Fruit fly (Drosophila melanogaster) whole organism, adult: Measurements from ENCODE around the gene Claspin.

Experiments
- CG11617 ChIP-seq: fragments of 200-800 bp; sonication (Bioruptor generic); optimal IDR thresholded peaks from 2 replicates; lab custom pipeline; 2017; ENCODE audit warnings: mild to moderate bottlenecking, missing biosample characterization, missing genetic modification reagents, missing genetic modification characterization
- CG12768 ChIP-seq: fragments of 200-800 bp; sonication (Bioruptor generic); optimal IDR thresholded peaks from 2 replicates; lab custom pipeline; 2017; ENCODE audit warnings: missing biosample characterization, missing genetic modification characterization, mild to moderate bottlenecking, moderate library complexity, missing genetic modification reagents
- CG14711 ChIP-seq: fragments of 200-800 bp; sonication (Bioruptor generic); optimal IDR thresholded peaks from 2 replicates; lab custom pipeline; 2018; ENCODE audit warnings: missing biosample characterization, mild to moderate bottlenecking, missing genetic modification characterization, moderate library complexity
- CG1620 ChIP-seq: fragments of 200-800 bp; sonication (Bioruptor generic); optimal IDR thresholded peaks from 2 replicates; lab custom pipeline; 2016; ENCODE audit warnings: missing biosample characterization, missing genetic modification characterization
- CG33017 ChIP-seq: fragments of 200-800 bp; sonication (Bioruptor generic); optimal IDR thresholded peaks from 2 replicates; lab custom pipeline; 2018; ENCODE audit warnings: missing biosample characterization, mild to moderate bottlenecking, missing genetic modification characterization, moderate library complexity
- CG5204 ChIP-seq: fragments of 200-800 bp; sonication (Bioruptor generic); optimal IDR thresholded peaks from 2 replicates; lab custom pipeline; 2016; ENCODE audit warnings: missing biosample characterization, missing genetic modification characterization
- CG7045 ChIP-seq: fragments of 200-800 bp; sonication (Bioruptor generic); optimal IDR thresholded peaks from 2 replicates; lab custom pipeline; 2017; ENCODE audit warnings: missing biosample characterization, mild to moderate bottlenecking, missing genetic modification characterization
- CG7101 ChIP-seq: fragments of 200-800 bp; sonication (Bioruptor generic); optimal IDR thresholded peaks from 2 replicates; lab custom pipeline; 2018; ENCODE audit warnings: missing biosample characterization, mild to moderate bottlenecking, missing genetic modification characterization, moderate library complexity
- Clk ChIP-seq: fragments of 200-800 bp; sonication (Bioruptor generic); optimal IDR thresholded peaks from 2 replicates; lab custom pipeline; 2017; ENCODE audit warnings: missing biosample characterization, missing genetic modification characterization
- Crg-1 ChIP-seq: fragments of 200-800 bp; sonication (Bioruptor generic); optimal IDR thresholded peaks from 2 replicates; lab custom pipeline; 2016; ENCODE audit warnings: missing biosample characterization, missing genetic modification characterization
- Hr96 ChIP-seq: fragments of 200-800 bp; sonication (Bioruptor generic); optimal IDR thresholded peaks from 2 replicates; lab custom pipeline; 2016; ENCODE audit warnings: missing biosample characterization, missing genetic modification characterization
- Mnt ChIP-seq: fragments of 200-800 bp; sonication (Bioruptor generic); optimal IDR thresholded peaks from 2 replicates; lab custom pipeline; 2016; ENCODE audit warnings: missing biosample characterization, mild to moderate bottlenecking, missing genetic modification characterization
- bab1 ChIP-seq: fragments of 200-800 bp; sonication (Bioruptor generic); optimal IDR thresholded peaks from 3 replicates; lab custom pipeline; 2019; ENCODE audit warnings: missing biosample characterization, mild to moderate bottlenecking, missing genetic modification characterization, moderate library complexity
- cic ChIP-seq: fragments of 200-800 bp; sonication (Bioruptor generic); optimal IDR thresholded peaks from 2 replicates; lab custom pipeline; 2017; ENCODE audit warnings: missing biosample characterization, mild to moderate bottlenecking, missing genetic modification characterization, moderate library complexity
- cnc ChIP-seq, 2 experiments: fragments of >200 bp; optimal IDR thresholded peaks; 2 replicates each; lab custom pipeline; 2017
- kay ChIP-seq: fragments of 200-800 bp; sonication (Bioruptor generic); peaks from one replicate; lab custom pipeline; 2016; ENCODE audit warnings: missing biosample characterization, missing genetic modification characterization, borderline replicate concordance
- ovo ChIP-seq: fragments of 200-800 bp; sonication (Bioruptor generic); optimal IDR thresholded peaks from 2 replicates; lab custom pipeline; 2016; ENCODE audit warnings: missing biosample characterization, missing genetic modification characterization
- pad ChIP-seq: fragments of 200-800 bp; sonication (Bioruptor generic); optimal IDR thresholded peaks from 3 replicates; lab custom pipeline; 2017; ENCODE audit warnings: missing biosample characterization, missing genetic modification characterization, mild to moderate bottlenecking, moderate library complexity, missing genetic modification reagents
- tj ChIP-seq: fragments of 200-800 bp; sonication (Bioruptor generic); optimal IDR thresholded peaks from 3 replicates; lab custom pipeline; 2017; ENCODE audit warnings: missing biosample characterization, mild to moderate bottlenecking, missing genetic modification characterization, moderate library complexity
- toe ChIP-seq: fragments of 200-800 bp; sonication (Bioruptor generic); optimal IDR thresholded peaks from 2 replicates; lab custom pipeline; 2016; ENCODE audit warnings: missing biosample characterization, missing genetic modification characterization

Claspin gene

DNA sequence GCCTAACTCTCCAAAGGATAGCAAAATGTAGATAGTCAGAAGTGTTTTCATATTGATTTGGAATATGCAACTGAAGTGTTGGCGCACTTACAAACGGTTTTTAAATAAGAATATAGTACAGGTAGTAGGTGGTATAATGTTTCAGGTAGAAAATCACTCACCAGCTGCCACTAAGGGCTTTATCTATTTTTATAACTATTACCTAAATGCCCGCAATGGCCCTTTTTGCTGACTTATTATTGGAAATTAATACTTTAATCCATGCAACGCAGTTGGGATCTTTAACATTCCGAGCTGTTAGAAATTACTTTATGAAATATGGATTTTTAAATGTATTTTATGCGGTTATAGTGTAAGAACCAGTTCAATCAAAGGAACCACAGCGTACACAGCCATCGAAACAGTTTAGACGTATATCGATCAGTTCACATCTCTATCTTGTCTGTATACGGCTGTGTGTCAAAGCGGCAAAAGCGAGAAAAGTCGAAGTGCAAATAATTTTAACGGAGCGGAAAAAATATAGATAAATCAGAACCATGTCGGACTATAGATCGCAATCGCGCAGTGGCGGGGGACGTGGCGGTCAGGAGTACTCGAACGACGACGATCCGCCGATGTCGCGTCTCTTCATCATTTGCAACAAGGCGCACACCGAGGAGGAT lies 29.7 kb upstream of the Claspin start, which contains the start of the genes srw and CG1316:
srw (minus strand) TSS at position 51 of the 662 bp plus-strand sequence.
CG1316 (plus strand) TSS at position 424 of the 662 bp plus-strand sequence.
- no peak for TF ChIP-seq CG1620 (GFP tag; lab: Kevin White, UChicago)
- no peak for TF ChIP-seq pad (GFP tag; lab: Kevin White, UChicago)
- peak; percentile 32 for TF ChIP-seq CG12768 (GFP tag; lab: Kevin White, UChicago)
- TF ChIP-seq Hr96 (GFP tag; lab: Kevin White, UChicago), result no peak
- TF ChIP-seq CG7101 (tag; lab: Kevin White, UChicago), result no peak
- TF ChIP-seq toe (GFP tag; lab: Kevin White, UChicago), result no peak
- no peak for TF ChIP-seq Clk (GFP tag; lab: Kevin White, UChicago)
- no peak for TF ChIP-seq kay (GFP tag; lab: Kevin White, UChicago)
- TF ChIP-seq tj, result no peak
- no peak for TF ChIP-seq CG14711 (tag; lab: Kevin White, UChicago)
- no peak for TF ChIP-seq CG33017 (tag; lab: Kevin White, UChicago)
- no peak for TF ChIP-seq Crg-1 (GFP tag; lab: Kevin White, UChicago)
- TF ChIP-seq ovo, result no peak
- TF ChIP-seq CG7045 (GFP tag; lab: Kevin White, UChicago), result no peak
- no peak for TF ChIP-seq cic
- TF ChIP-seq cnc (optimal IDR thresholded peaks at IDR 0.05; lab: Kevin White, UChicago), result no peak
- peak; percentile 41 for TF ChIP-seq Mnt (GFP tag; lab: Kevin White, UChicago)
- TF ChIP-seq CG11617, result no peak
- peak; percentile 53 for TF ChIP-seq bab1 (GFP tag; lab: Kevin White, UChicago)
- no peak for TF ChIP-seq CG5204 (GFP tag; lab: Kevin White, UChicago)

DNA sequence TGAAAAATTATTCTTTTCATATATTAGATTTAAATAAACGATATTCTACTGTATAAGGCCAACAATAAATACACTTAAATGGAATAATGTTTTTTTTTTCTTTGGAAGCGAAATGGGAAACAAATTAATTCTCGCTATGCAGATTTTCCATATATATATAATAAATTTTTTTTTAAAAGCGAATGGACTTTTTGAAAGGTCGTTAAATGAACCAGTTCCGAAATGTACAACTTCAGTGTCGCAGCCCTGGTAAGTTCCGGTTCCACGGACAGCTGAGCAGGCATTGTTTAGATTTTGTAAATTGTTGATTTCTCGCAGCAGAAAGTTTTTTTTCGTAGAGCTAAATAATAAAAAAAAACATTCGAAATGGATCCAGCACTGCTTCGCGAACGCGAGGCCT lies 26.5 kb upstream of the Claspin start, which contains the start of gene TfIIEbeta:
TfIIEbeta (plus strand) TSS at position 255 of the 400 bp plus-strand sequence.
- TF ChIP-seq CG14711 (tag; lab: Kevin White, UChicago) (peak; percentile 17), CG7101 (tag; lab: Kevin White, UChicago) (no peak), Clk (GFP tag; lab: Kevin White, UChicago) (no peak), bab1 (GFP tag; lab: Kevin White, UChicago) (peak; percentile 14), Hr96 (GFP tag; lab: Kevin White, UChicago) (no peak), toe (GFP tag; lab: Kevin White, UChicago) (no peak), CG7045 (GFP tag; lab: Kevin White, UChicago) (no peak), tj (peak; percentile 38)

DNA sequence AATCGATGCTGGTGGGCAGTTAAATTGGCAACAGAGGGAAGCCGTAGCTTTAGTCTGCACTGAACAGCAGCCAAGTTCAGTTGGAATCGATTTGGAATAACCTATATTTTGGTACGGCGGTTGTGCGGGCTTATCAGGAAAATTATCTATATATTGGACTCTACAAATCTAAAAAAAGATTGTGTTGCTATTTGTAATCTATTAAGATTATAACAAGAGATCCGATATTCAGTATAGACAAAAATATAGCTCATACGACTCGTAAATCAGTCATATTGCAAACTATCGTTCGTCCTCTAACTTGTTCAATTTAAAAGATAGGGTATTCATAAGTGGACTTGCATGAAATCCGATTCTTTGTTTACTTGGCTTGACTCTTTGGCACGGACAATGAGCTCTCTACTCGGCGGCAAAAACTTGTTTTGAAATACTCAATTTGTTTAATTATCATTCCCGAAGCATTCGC lies 24.7 kb upstream of the Claspin start, which contains the start of gene Hexo1:
Hexo1 (plus strand) TSS at position 51 of the 466 bp plus-strand sequence.
- TF ChIP-seq Mnt (GFP tag; lab: Kevin White, UChicago), result peak; percentile 6
- TF ChIP-seq cic, result peak; percentile 76
- peak; percentile 54 for TF ChIP-seq CG14711 (tag; lab: Kevin White, UChicago)
- TF ChIP-seq CG11617, result peak; percentile 55
- peak; percentile 68 for TF ChIP-seq CG12768 (GFP tag; lab: Kevin White, UChicago)
- no peak for TF ChIP-seq cnc (optimal IDR thresholded peaks at IDR 0.05; lab: Kevin White, UChicago)
- TF ChIP-seq CG7101 (tag; lab: Kevin White, UChicago), result peak; percentile 41
- TF ChIP-seq CG33017 (tag; lab: Kevin White, UChicago), result peak; percentile 73
- no peak for TF ChIP-seq Hr96 (GFP tag; lab: Kevin White, UChicago)
- TF ChIP-seq CG5204 (GFP tag; lab: Kevin White, UChicago), result no peak
- TF ChIP-seq CG7045 (GFP tag; lab: Kevin White, UChicago), result no peak
- no peak for TF ChIP-seq Crg-1 (GFP tag; lab: Kevin White, UChicago)

DNA sequence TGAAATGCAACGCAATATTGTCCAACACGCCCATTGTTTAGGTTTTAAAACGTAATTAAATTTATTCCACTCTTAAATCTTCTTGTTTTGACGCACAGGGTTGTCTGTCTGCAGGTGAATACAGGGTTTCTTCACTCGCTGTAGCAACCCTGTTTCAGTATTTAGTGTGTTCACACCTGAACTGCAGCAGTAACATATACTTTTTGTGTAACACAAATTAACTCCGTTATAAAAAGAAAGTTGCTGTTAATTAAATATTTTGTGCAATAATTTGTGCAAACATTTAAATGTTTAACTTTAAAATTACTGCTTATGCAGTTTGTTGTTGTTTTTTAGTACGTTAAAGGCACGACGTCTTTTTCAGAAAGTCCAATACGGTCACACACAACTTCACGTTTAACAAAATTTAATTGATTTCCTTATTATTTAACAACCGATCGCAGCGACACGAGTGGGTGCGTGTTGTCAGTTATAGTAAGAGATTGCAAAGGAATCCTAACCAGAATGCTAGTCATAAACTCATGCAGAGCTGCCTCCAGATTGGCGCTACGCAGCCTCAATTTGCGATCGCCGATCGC lies 21.1 kb upstream of the Claspin start, which contains the start of the genes CG15012 and Fdx2:
CG15012 (minus strand) TSS at position 127 of the 578 bp plus-strand sequence.
Fdx2 (plus strand) TSS at position 363 of the 578 bp plus-strand sequence.
- TF ChIP-seq ovo, result no peak
- TF ChIP-seq cic, result no peak
- TF ChIP-seq CG7101 (tag; lab: Kevin White, UChicago), result peak; percentile 8
- peak; percentile 73 for TF ChIP-seq Mnt (GFP tag; lab: Kevin White, UChicago)
- TF ChIP-seq cnc (optimal IDR thresholded peaks at IDR 0.05; lab: Kevin White, UChicago), result no peak
- TF ChIP-seq CG7045 (GFP tag; lab: Kevin White, UChicago), result no peak
- peak; percentile 100 for TF ChIP-seq CG14711 (tag; lab: Kevin White, UChicago)
- no peak for TF ChIP-seq CG5204 (GFP tag; lab: Kevin White, UChicago)
- TF ChIP-seq bab1 (GFP tag; lab: Kevin White, UChicago), result peak; percentile 12
- peak; percentile 24 for TF ChIP-seq CG1620 (GFP tag; lab: Kevin White, UChicago)
- TF ChIP-seq Clk (GFP tag; lab: Kevin White, UChicago), result no peak
- no peak for TF ChIP-seq kay (GFP tag; lab: Kevin White, UChicago)
- TF ChIP-seq CG11617, result no peak
- TF ChIP-seq tj, result peak; percentile 17
- no peak for TF ChIP-seq CG12768 (GFP tag; lab: Kevin White, UChicago)
- TF ChIP-seq pad (GFP tag; lab: Kevin White, UChicago), result peak; percentile 4

DNA sequence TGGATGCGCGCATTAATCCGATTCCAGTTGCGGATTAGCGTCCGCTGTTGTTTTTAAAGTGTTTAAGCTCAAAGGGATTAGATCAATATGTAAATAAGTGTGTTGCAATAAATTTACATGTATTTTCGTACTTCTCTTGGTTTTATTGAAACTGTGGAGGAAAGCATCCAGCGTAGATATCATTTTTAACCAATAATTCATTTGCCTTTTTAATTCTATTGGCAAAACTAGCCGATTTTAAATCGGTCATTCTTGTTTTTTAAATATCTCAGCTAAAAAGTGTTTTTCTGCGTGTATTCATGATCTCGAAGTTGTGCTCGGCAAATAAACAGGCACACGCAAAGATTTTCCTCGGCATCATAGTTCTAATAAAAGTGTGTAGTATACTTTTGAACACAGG lies 20.0 kb upstream of the Claspin start:
- TF ChIP-seq ovo (no peak), CG1620 (GFP tag; lab: Kevin White, UChicago) (no peak), cnc (optimal IDR thresholded peaks at IDR 0.05; lab: Kevin White, UChicago) (no peak), tj (no peak), toe (GFP tag; lab: Kevin White, UChicago) (no peak), CG14711 (tag; lab: Kevin White, UChicago) (no peak)
